Worm (Caenorhabditis elegans): ENCODE results near the gene K12H4.7.

DNA sequence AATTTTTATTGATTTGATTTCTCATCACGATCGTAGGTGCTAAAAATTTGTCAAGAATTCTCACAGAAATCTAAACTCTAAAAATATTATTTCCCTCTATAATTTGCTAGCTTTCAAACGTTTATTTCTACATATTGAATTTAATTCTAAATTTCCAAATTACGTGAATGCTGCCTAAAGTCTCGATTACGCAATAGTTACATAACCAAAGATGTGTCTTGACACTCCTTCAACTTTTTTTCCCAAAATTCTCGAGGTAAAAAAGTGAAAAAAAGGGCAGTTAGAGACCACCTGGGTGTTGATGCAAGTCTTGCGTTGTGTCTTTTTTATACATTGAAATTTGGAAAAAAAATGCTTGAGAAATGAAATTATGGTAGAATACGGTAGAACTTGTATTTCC lies 957 bp upstream of the K12H4.7 start:
- no peak for TF ChIP-seq elt-2 (tag; optimal IDR thresholded peaks at IDR 0.05)
- TF ChIP-seq pat-9 (tag; optimal IDR thresholded peaks at IDR 0.05): no peak
- no peak for TF ChIP-seq che-1 (tag; optimal IDR thresholded peaks at IDR 0.05)
- TF ChIP-seq tbx-7 (tag; optimal IDR thresholded peaks at IDR 0.05): no peak
- no peak for TF ChIP-seq ceh-22 (tag; optimal IDR thresholded peaks at IDR 0.05)
- TF ChIP-seq ama-1 (optimal IDR thresholded peaks at IDR 0.05): no peak
- no peak for TF ChIP-seq dmd-4 (tag; optimal IDR thresholded peaks at IDR 0.05; ENCODE audit: borderline replicate concordance)
- no peak for TF ChIP-seq pqm-1 (tag; optimal IDR thresholded peaks at IDR 0.05)
- no peak for TF ChIP-seq C38D4.7 (GFP tag; optimal IDR thresholded peaks at IDR 0.05)
- no peak for TF ChIP-seq ceh-14 (tag; optimal IDR thresholded peaks at IDR 0.05)
